Worm (Caenorhabditis elegans) whole organism, young adult: Measurements from ENCODE around the gene srh-148.

Experiments used
- B0035.1 ChIP-seq: sonication (generic microtip); optimal IDR thresholded peaks from 2 replicates; lab custom pipeline; 2016; ENCODE audit warnings: missing genetic modification characterization, mild to moderate bottlenecking, missing compliant biosample characterization, missing genotype, missing genetic modification reagents
- D2030.7 ChIP-seq: fragments of 200-800 bp; sonication (Bioruptor generic); IDR thresholded peaks from 2 replicates; pipeline ENCODE4 v1.3.6; 2022; ENCODE audit warnings: missing genetic modification reagents, missing genetic modification characterization, missing compliant biosample characterization
- F22D6.2 ChIP-seq: sonication (generic microtip); optimal IDR thresholded peaks from 2 replicates; lab custom pipeline; 2016; ENCODE audit warnings: mild to moderate bottlenecking, missing genetic modification characterization, missing compliant biosample characterization
- F33H1.4 ChIP-seq: fragments of 200-800 bp; sonication (Bioruptor generic); IDR thresholded peaks from 2 replicates; pipeline ENCODE4 v1.3.6; 2022; ENCODE audit warnings: missing genetic modification reagents, missing genetic modification characterization, missing compliant biosample characterization
- F55B11.4 ChIP-seq: sonication (generic microtip); optimal IDR thresholded peaks from 2 replicates; lab custom pipeline; 2016; ENCODE audit warnings: missing compliant biosample characterization, missing genetic modification characterization, borderline replicate concordance; ENCODE audit not compliant: insufficient read depth
- K12H6.12 ChIP-seq: fragments of 200-800 bp; sonication (Bioruptor generic); optimal IDR thresholded peaks from 2 replicates; lab custom pipeline; 2018; ENCODE audit warnings: mild to moderate bottlenecking, missing genetic modification characterization, missing compliant biosample characterization
- T26A5.8 ChIP-seq: sonication (generic microtip); optimal IDR thresholded peaks from 2 replicates; lab custom pipeline; 2016; ENCODE audit warnings: missing genetic modification characterization, missing compliant biosample characterization
- ama-1 ChIP-seq, 3 experiments: fragments of 150-350 bp in 1 of 3; sonication (generic microtip) in 2 of 3; optimal IDR thresholded peaks; 2 replicates each; lab custom pipeline; 2014 to 2018; ENCODE audit warnings: missing biosample characterization in 2 of 3, missing genetic modification characterization in 2 of 3, missing genetic modification reagents in 2 of 3
- aptf-2 ChIP-seq: fragments of 200-800 bp; sonication (Bioruptor generic); conservative IDR thresholded peaks from 2 replicates; pipeline ENCODE4 v1.3.6; 2022; ENCODE audit warnings: missing genetic modification reagents, missing genetic modification characterization, missing compliant biosample characterization
- athp-1 ChIP-seq: sonication (generic microtip); optimal IDR thresholded peaks from 2 replicates; lab custom pipeline; 2017; ENCODE audit warnings: mild to moderate bottlenecking, missing genetic modification characterization, missing compliant biosample characterization
- attf-6 ChIP-seq: fragments of 200-800 bp; sonication (Bioruptor generic); IDR thresholded peaks from 2 replicates; pipeline ENCODE4 v1.3.6; 2022; ENCODE audit warnings: missing genetic modification reagents, missing genetic modification characterization, missing compliant biosample characterization
- cebp-1 ChIP-seq, 2 experiments: fragments of 200-800 bp in 1 of 2; sonication (Bioruptor generic) in 1 of 2; sonication (generic microtip) in 1 of 2; IDR thresholded peaks in 1 of 2; optimal IDR thresholded peaks in 1 of 2; 2 replicates each; pipeline versions ENCODE4 v1.3.6 to Lab custom; 2017 to 2022; ENCODE audit warnings: missing compliant biosample characterization in 2 of 2, missing genetic modification characterization in 2 of 2, mild to moderate bottlenecking in 1 of 2, missing genetic modification reagents in 1 of 2, moderate library complexity in 1 of 2
- cebp-2 ChIP-seq: fragments of 200-800 bp; sonication (Bioruptor generic); IDR thresholded peaks from 2 replicates; pipeline ENCODE4 v1.3.6; 2022; ENCODE audit warnings: missing genetic modification characterization, missing compliant biosample characterization
- ceh-27 ChIP-seq: fragments of 200-800 bp; sonication (Bioruptor generic); optimal IDR thresholded peaks from 2 replicates; lab custom pipeline; 2018; ENCODE audit warnings: mild to moderate bottlenecking, missing genetic modification characterization, moderate library complexity, missing compliant biosample characterization
- chd-7 ChIP-seq: sonication (generic microtip); optimal IDR thresholded peaks from 2 replicates; lab custom pipeline; 2016; ENCODE audit warnings: mild to moderate bottlenecking, missing genetic modification characterization, moderate library complexity, missing compliant biosample characterization
- dox-1 ChIP-seq: fragments of 200-800 bp; sonication (Bioruptor generic); IDR thresholded peaks from 2 replicates; pipeline ENCODE4 v1.3.6; 2022; ENCODE audit warnings: missing genetic modification reagents, missing genetic modification characterization, missing compliant biosample characterization
- dpff-1 ChIP-seq: sonication (generic microtip); optimal IDR thresholded peaks from 2 replicates; lab custom pipeline; 2017; ENCODE audit warnings: mild to moderate bottlenecking, missing genetic modification characterization, missing compliant biosample characterization
- egl-44 ChIP-seq: fragments of 200-800 bp; sonication (Bioruptor generic); IDR thresholded peaks from 2 replicates; pipeline ENCODE4 v1.3.6; 2022; ENCODE audit warnings: missing genetic modification reagents, missing genetic modification characterization, missing compliant biosample characterization
- let-526 ChIP-seq: fragments of 200-800 bp; sonication (Bioruptor generic); IDR thresholded peaks from 2 replicates; pipeline ENCODE4 v1.3.6; 2022; ENCODE audit warnings: missing genetic modification reagents, missing genetic modification characterization, missing compliant biosample characterization
- lsy-27 ChIP-seq: sonication (generic microtip); optimal IDR thresholded peaks from 2 replicates; lab custom pipeline; 2017; ENCODE audit warnings: missing genetic modification characterization, mild to moderate bottlenecking, missing compliant biosample characterization, antibody characterized with exemption, missing genotype, borderline replicate concordance; ENCODE audit not compliant: insufficient read depth
- nfyb-1 ChIP-seq: fragments of 200-800 bp; sonication (Bioruptor generic); IDR thresholded peaks from 2 replicates; pipeline ENCODE4 v1.3.6; 2022; ENCODE audit warnings: missing genetic modification reagents, missing genetic modification characterization, missing compliant biosample characterization
- nhr-80 ChIP-seq: sonication (generic microtip); optimal IDR thresholded peaks from 2 replicates; lab custom pipeline; 2016; ENCODE audit warnings: missing genetic modification characterization, missing compliant biosample characterization
- pha-4 ChIP-seq: fragments of 150-350 bp; sonication (generic microtip); optimal IDR thresholded peaks from 2 replicates; lab custom pipeline; 2014; ENCODE audit warnings: missing biosample characterization, missing genetic modification reagents, missing genetic modification characterization
- rcor-1 ChIP-seq: fragments of 200-800 bp; sonication (Bioruptor generic); IDR thresholded peaks from 2 replicates; pipeline ENCODE4 v1.3.6; 2022; ENCODE audit warnings: missing genetic modification reagents, missing genetic modification characterization, missing compliant biosample characterization
- snpc-3.4 ChIP-seq: sonication (generic microtip); optimal IDR thresholded peaks from 2 replicates; lab custom pipeline; 2017; ENCODE audit warnings: missing genetic modification characterization, mild to moderate bottlenecking, missing compliant biosample characterization, antibody characterized with exemption, moderate library complexity, missing genotype, missing genetic modification reagents
- tbx-9 ChIP-seq: sonication (generic microtip); optimal IDR thresholded peaks from 2 replicates; lab custom pipeline; 2016; ENCODE audit warnings: borderline replicate concordance, missing genetic modification characterization, inconsistent platforms, missing compliant biosample characterization
- ztf-22 ChIP-seq: fragments of 200-800 bp; sonication (Bioruptor generic); optimal IDR thresholded peaks from 2 replicates; lab custom pipeline; 2018; ENCODE audit warnings: mild to moderate bottlenecking, missing genetic modification characterization, moderate library complexity, missing compliant biosample characterization
- ztf-26 ChIP-seq: sonication (generic microtip); optimal IDR thresholded peaks from 2 replicates; lab custom pipeline; 2017; ENCODE audit warnings: missing genetic modification characterization, missing compliant biosample characterization
- ztf-28 ChIP-seq: fragments of 200-800 bp; sonication (Bioruptor generic); IDR thresholded peaks from 2 replicates; pipeline ENCODE4 v1.3.6; 2022; ENCODE audit warnings: missing genetic modification reagents, missing genetic modification characterization, missing compliant biosample characterization

The srh-148 gene

DNA sequence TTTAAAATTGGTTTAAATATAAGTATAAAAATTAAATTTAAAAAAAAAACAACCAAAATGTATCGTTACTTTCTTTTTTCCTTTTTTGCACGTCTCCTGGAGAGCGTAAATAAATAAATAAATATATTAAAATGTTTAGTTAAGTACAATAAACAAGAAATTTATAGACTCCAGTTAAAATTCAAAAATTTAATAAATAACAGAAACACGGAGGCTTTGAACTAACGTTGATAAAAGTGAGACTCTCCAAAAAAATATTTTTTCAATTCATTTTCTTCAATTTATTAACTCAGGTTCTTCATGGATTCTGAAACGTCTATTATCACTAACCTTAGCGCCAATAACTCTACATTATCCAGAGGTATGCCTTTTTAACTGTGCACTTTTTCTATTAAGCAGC lies 33.6 kb upstream of the srh-148 start, which contains the start of gene T06C12.12:
TSS of gene T06C12.12 (plus strand) at position 301 of the 400 bp plus-strand sequence.
- no peak for TF ChIP-seq cebp-2 (GFP tag; lab: Robert Waterston, UW)
- no peak for TF ChIP-seq dpff-1 (tag; lab: Kevin White, UChicago)
- no peak for TF ChIP-seq D2030.7 (GFP tag; lab: Robert Waterston, UW)
- no peak for TF ChIP-seq F33H1.4 (GFP tag; lab: Robert Waterston, UW)
- TF ChIP-seq ztf-26 (tag; lab: Kevin White, UChicago): no peak
- TF ChIP-seq, all 124 proteins: peak for 0

- TF ChIP-seq egl-44 (GFP tag; lab: Robert Waterston, UW) (no peak), rcor-1 (GFP tag; lab: Robert Waterston, UW) (no peak), nhr-80 (tag; lab: Kevin White, UChicago) (peak; percentile 74), ama-1 (optimal IDR thresholded peaks at IDR 0.05; lab: Kevin White, UChicago) (no peak), ama-1 (GFP tag; optimal IDR thresholded peaks at IDR 0.05; lab: Kevin White, UChicago) (no peak)
Measured at ce11 chrV:15891279-15891678, 33.1 kb upstream of the srh-148 start.

ce11 chrV:15890115-15890514 lies 31.9 kb upstream of the srh-148 start:
- TF ChIP-seq attf-6 (GFP tag; lab: Robert Waterston, UW) (no peak), athp-1 (tag; lab: Kevin White, UChicago) (no peak), B0035.1 (tag; lab: Kevin White, UChicago) (no peak), nhr-80 (tag; lab: Kevin White, UChicago) (peak; percentile 31), cebp-1 (GFP tag; IDR thresholded peaks at IDR 0.05; lab: Robert Waterston, UW) (no peak), cebp-1 (tag; optimal IDR thresholded peaks at IDR 0.05; lab: Kevin White, UChicago) (peak; percentile 28)

DNA sequence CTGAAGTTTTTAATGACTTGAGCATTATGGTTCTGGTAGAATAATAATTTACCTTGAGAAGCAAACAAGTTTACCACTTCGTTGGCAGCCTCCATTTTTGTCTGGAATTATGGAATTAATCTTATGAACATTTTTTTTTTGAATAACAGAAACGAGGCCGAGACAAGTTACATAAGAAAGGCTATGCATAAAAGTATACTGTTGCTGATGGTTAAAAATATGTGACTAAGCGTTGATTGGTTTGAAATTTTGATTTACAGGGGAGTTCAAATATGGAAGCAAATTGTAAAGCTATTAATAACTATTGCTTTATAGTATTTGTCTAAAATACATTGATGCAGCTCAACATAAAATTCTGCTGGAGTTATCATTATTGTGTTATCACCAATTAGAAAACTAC lies 30.6 kb upstream of the srh-148 start, which contains the start of gene cgt-1:
TSS of gene cgt-1 (minus strand) at position 101 of the 400 bp plus-strand sequence.
- no peak for TF ChIP-seq pha-4 (tag; lab: Kevin White, UChicago)
- TF ChIP-seq let-526 (GFP tag; lab: Robert Waterston, UW): no peak
- TF ChIP-seq snpc-3.4 (tag; lab: Kevin White, UChicago): no peak
- no peak for TF ChIP-seq F22D6.2 (tag; lab: Kevin White, UChicago)
- no peak for TF ChIP-seq T26A5.8 (tag; lab: Kevin White, UChicago)
- no peak for TF ChIP-seq aptf-2 (GFP tag; lab: Robert Waterston, UW)
- no peak for TF ChIP-seq F33H1.4 (GFP tag; lab: Robert Waterston, UW)
- TF ChIP-seq F55B11.4 (tag; lab: Kevin White, UChicago): no peak
- no peak for TF ChIP-seq K12H6.12 (tag; lab: Kevin White, UChicago)
- TF ChIP-seq lsy-27: no peak
- no peak for TF ChIP-seq tbx-9 (tag; lab: Kevin White, UChicago)

DNA sequence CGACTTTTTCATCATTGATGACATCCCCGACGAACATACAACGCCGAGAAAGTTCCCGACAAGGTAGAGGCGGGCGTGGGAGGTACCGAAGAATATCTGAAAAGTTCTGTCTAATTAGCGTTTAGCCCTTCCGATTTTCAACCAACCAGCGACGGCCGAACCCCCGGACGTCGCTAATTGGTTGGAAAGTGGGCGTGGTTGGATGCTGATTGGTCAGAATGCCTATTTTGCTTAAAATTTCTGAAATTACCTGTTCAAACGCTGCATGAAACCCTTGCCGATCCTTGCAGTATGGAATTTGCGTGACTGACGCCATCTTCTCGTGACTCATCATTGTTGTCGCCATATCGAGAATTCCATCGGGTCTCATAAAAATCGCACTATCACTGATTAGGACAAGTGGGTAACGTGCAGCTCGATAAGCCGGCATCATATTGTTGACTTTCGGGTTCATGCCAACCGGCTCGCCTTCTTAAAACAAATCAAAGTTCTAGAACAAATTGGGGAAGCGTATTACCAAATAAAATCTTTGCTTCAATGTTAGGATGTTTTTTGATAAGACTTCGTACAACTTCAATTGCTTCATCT lies 29.6 kb upstream of the srh-148 start:
- TF ChIP-seq ztf-28 (GFP tag; lab: Robert Waterston, UW): no peak
- no peak for TF ChIP-seq ceh-27 (GFP tag; lab: Kevin White, UChicago)
- TF ChIP-seq ztf-22 (GFP tag; lab: Kevin White, UChicago): peak; percentile 26
- 0 out of 2 replicates have a peak, but pooled peaks have one; percentile 23 for TF ChIP-seq egl-44 (GFP tag; lab: Robert Waterston, UW)
- TF ChIP-seq cebp-2 (GFP tag; lab: Robert Waterston, UW): no peak
- no peak for TF ChIP-seq chd-7 (tag; lab: Kevin White, UChicago)
- peak; percentile 55; the same call in 1 of the 2 replicates for TF ChIP-seq nfyb-1
- peak; percentile 32; the same call in 1 of the 2 replicates for TF ChIP-seq dox-1 (GFP tag; lab: Robert Waterston, UW)
- peak; percentile 72 for TF ChIP-seq nhr-80 (tag; lab: Kevin White, UChicago)
- TF ChIP-seq cebp-1 (GFP tag; IDR thresholded peaks at IDR 0.05; lab: Robert Waterston, UW): no peak
- TF ChIP-seq cebp-1 (tag; optimal IDR thresholded peaks at IDR 0.05; lab: Kevin White, UChicago): peak; percentile 21
